Worm (Caenorhabditis elegans): Measurements from ENCODE around the gene fbxl-4.

fbxl-4 gene

ce11 chrX:6588495-6588894 is at the start of gene fbxl-4:
Gene fbxl-4 (plus strand): TSS chrX:6588795.
- TF ChIP-seq ama-1 (optimal IDR thresholded peaks at IDR 0.05) (no peak), tbx-37 (GFP tag; conservative IDR thresholded peaks at IDR 0.05) (no peak), ceh-13 (GFP tag; optimal IDR thresholded peaks at IDR 0.05) (no peak), sea-1 (GFP tag; conservative IDR thresholded peaks at IDR 0.05) (no peak), ceh-36 (tag; optimal IDR thresholded peaks at IDR 0.05) (no peak), hmg-4 (GFP tag; optimal IDR thresholded peaks at IDR 0.05) (no peak), F13C5.2 (tag; optimal IDR thresholded peaks at IDR 0.05) (no peak)

- TF ChIP-seq hnd-1 (tag; optimal IDR thresholded peaks at IDR 0.05) (no peak), sea-1 (GFP tag; conservative IDR thresholded peaks at IDR 0.05) (no peak), aly-1 (tag; optimal IDR thresholded peaks at IDR 0.05) (no peak), ama-1 (optimal IDR thresholded peaks at IDR 0.05) (no peak), F13C5.2 (tag; optimal IDR thresholded peaks at IDR 0.05) (no peak), B0310.2 (tag; optimal IDR thresholded peaks at IDR 0.05) (no peak), ceh-36 (tag; optimal IDR thresholded peaks at IDR 0.05) (no peak), tbx-37 (GFP tag; conservative IDR thresholded peaks at IDR 0.05) (no peak), tra-4 (tag; optimal IDR thresholded peaks at IDR 0.05) (no peak), hmbx-1 (tag; optimal IDR thresholded peaks at IDR 0.05) (no peak), ceh-13 (GFP tag; optimal IDR thresholded peaks at IDR 0.05) (no peak), scrt-1 (GFP tag; IDR thresholded peaks at IDR 0.05) (no peak), hmg-4 (GFP tag; optimal IDR thresholded peaks at IDR 0.05) (no peak), ets-7 (tag; optimal IDR thresholded peaks at IDR 0.05) (no peak), pes-1 (GFP tag; IDR thresholded peaks at IDR 0.05) (no peak), tbx-11 (GFP tag; IDR thresholded peaks at IDR 0.05) (no peak), flt-1 (GFP tag; IDR thresholded peaks at IDR 0.05) (no peak)
These were observed 45.9 kb upstream of the fbxl-4 start, which contains the start of gene T14E8.2 for ce11 chrX:6542692-6543091. Gene T14E8.2 (plus strand): TSS chrX:6542992.

ce11 chrX:6543665-6544064 is 44.9 kb upstream of the fbxl-4 start:
- no peak for TF ChIP-seq aly-1 (tag; optimal IDR thresholded peaks at IDR 0.05)
- no peak for TF ChIP-seq tra-4 (tag; optimal IDR thresholded peaks at IDR 0.05)
- TF ChIP-seq ets-7 (tag; optimal IDR thresholded peaks at IDR 0.05) = no peak
- no peak for TF ChIP-seq B0310.2 (tag; optimal IDR thresholded peaks at IDR 0.05)
- TF ChIP-seq hmbx-1 (tag; optimal IDR thresholded peaks at IDR 0.05) = no peak

DNA sequence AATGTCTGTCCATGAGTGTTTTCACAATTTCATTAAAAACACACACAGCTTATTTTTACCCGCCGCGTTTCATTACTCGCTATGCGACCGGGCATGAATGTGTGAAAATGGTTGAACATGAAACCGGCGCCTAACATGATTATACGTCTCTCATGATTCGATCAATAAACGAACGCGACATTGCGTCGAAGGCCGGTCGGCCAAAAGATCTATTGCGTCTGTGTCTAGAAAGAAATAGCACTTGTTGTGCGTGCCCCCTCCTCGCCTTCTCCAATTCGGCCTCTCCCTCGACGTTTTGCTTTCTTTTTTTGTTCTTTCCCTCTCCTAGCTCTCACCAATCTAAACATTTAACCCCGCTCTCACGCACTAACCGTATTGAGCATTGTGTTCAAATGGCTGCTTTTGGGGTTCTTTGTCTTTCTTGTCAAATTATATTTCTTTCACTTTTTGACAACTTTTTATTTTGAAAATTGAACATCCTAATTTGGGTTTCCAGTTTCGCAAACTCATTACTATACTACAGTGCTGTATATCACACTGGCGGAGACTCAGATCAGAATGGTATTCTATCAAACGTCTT is 37.4 kb upstream of the fbxl-4 start:
- no peak for TF ChIP-seq scrt-1 (GFP tag; IDR thresholded peaks at IDR 0.05)
- no peak for TF ChIP-seq sea-1 (GFP tag; conservative IDR thresholded peaks at IDR 0.05)
- no peak for TF ChIP-seq B0310.2 (tag; optimal IDR thresholded peaks at IDR 0.05)
- no peak for TF ChIP-seq aly-1 (tag; optimal IDR thresholded peaks at IDR 0.05)
- no peak for TF ChIP-seq pes-1 (GFP tag; IDR thresholded peaks at IDR 0.05)
- TF ChIP-seq hmg-4 (GFP tag; optimal IDR thresholded peaks at IDR 0.05) = no peak
- TF ChIP-seq hmbx-1 (tag; optimal IDR thresholded peaks at IDR 0.05) = no peak
- no peak for TF ChIP-seq ceh-13 (GFP tag; optimal IDR thresholded peaks at IDR 0.05)
- TF ChIP-seq tbx-37 (GFP tag; conservative IDR thresholded peaks at IDR 0.05) = no peak
- TF ChIP-seq tbx-11 (GFP tag; IDR thresholded peaks at IDR 0.05) = no peak
- no peak for TF ChIP-seq F13C5.2 (tag; optimal IDR thresholded peaks at IDR 0.05)
- TF ChIP-seq ceh-36 (tag; optimal IDR thresholded peaks at IDR 0.05) = no peak
- TF ChIP-seq ets-7 (tag; optimal IDR thresholded peaks at IDR 0.05) = no peak
- TF ChIP-seq ama-1 (optimal IDR thresholded peaks at IDR 0.05) = no peak
- no peak for TF ChIP-seq hnd-1 (tag; optimal IDR thresholded peaks at IDR 0.05)
- TF ChIP-seq flt-1 (GFP tag; IDR thresholded peaks at IDR 0.05) = no peak
- TF ChIP-seq tra-4 (tag; optimal IDR thresholded peaks at IDR 0.05) = no peak

DNA sequence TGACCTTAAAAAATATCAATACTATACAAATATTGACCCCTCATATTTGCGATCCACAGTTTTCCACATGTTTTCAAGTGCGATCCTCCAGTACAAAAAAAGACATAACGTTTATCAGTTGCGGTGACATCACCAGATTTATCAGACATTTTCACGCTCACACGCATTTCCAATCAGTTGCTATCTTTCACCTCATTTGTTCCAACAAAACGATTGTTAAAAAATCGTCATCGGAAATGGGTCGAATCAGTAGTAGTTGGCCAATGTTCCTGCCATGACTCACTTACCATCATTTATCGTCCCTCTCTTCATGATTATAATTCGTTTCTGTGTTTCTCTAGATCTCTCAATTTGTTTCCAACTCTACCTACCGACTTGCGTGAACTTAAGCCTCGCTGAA is 36.9 kb upstream of the fbxl-4 start:
- TF ChIP-seq scrt-1 (GFP tag; IDR thresholded peaks at IDR 0.05) = no peak
- no peak for TF ChIP-seq ceh-13 (GFP tag; optimal IDR thresholded peaks at IDR 0.05)
- TF ChIP-seq hmg-4 (GFP tag; optimal IDR thresholded peaks at IDR 0.05) = no peak
- TF ChIP-seq aly-1 (tag; optimal IDR thresholded peaks at IDR 0.05) = no peak
- TF ChIP-seq ama-1 (optimal IDR thresholded peaks at IDR 0.05) = no peak
- TF ChIP-seq F13C5.2 (tag; optimal IDR thresholded peaks at IDR 0.05) = no peak
- no peak for TF ChIP-seq ceh-36 (tag; optimal IDR thresholded peaks at IDR 0.05)
- TF ChIP-seq tbx-37 (GFP tag; conservative IDR thresholded peaks at IDR 0.05) = no peak
- TF ChIP-seq pes-1 (GFP tag; IDR thresholded peaks at IDR 0.05) = no peak
- no peak for TF ChIP-seq B0310.2 (tag; optimal IDR thresholded peaks at IDR 0.05)
- TF ChIP-seq sea-1 (GFP tag; conservative IDR thresholded peaks at IDR 0.05) = no peak
- TF ChIP-seq ets-7 (tag; optimal IDR thresholded peaks at IDR 0.05) = no peak
- no peak for TF ChIP-seq flt-1 (GFP tag; IDR thresholded peaks at IDR 0.05)
- no peak for TF ChIP-seq tbx-11 (GFP tag; IDR thresholded peaks at IDR 0.05)
- no peak for TF ChIP-seq hnd-1 (tag; optimal IDR thresholded peaks at IDR 0.05)
- no peak for TF ChIP-seq hmbx-1 (tag; optimal IDR thresholded peaks at IDR 0.05)
- no peak for TF ChIP-seq tra-4 (tag; optimal IDR thresholded peaks at IDR 0.05)

DNA sequence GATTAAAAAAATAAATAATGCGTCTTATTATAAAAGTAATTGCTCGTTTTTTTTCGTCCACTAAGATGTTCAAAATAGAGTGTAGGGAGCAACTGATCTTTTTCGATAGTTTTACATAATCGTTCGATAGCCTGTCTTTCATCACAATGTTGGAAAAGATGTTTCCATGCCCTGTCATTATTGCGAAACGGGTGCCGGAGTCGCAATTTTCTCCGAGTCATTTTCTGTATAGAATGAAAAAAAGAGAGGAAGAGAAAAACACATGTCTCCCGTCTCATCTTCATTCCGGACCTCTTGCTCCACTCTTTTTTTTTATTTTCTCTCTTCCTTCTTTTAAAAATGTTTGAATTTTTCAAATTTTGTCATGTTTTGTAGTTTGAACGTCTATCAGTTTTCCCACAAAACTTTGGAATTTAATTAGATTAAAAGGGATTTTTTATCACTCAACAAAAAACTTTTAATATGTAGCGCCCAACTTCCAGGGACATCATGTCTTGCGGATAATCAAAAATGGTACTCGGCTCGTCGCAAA is 35.7 kb upstream of the fbxl-4 start, which contains the start of gene svh-2:
svh-2 (plus strand) TSS at position 482 of the 532 bp plus-strand sequence.
- TF ChIP-seq pes-1 (GFP tag; IDR thresholded peaks at IDR 0.05) (no peak), tra-4 (tag; optimal IDR thresholded peaks at IDR 0.05) (no peak), scrt-1 (GFP tag; IDR thresholded peaks at IDR 0.05) (no peak), B0310.2 (tag; optimal IDR thresholded peaks at IDR 0.05) (no peak), hmg-4 (GFP tag; optimal IDR thresholded peaks at IDR 0.05) (no peak), tbx-37 (GFP tag; conservative IDR thresholded peaks at IDR 0.05) (no peak), aly-1 (tag; optimal IDR thresholded peaks at IDR 0.05) (no peak), ceh-36 (tag; optimal IDR thresholded peaks at IDR 0.05) (no peak), ama-1 (optimal IDR thresholded peaks at IDR 0.05) (no peak), hnd-1 (tag; optimal IDR thresholded peaks at IDR 0.05) (no peak), ets-7 (tag; optimal IDR thresholded peaks at IDR 0.05) (no peak), ceh-13 (GFP tag; optimal IDR thresholded peaks at IDR 0.05) (no peak)

DNA sequence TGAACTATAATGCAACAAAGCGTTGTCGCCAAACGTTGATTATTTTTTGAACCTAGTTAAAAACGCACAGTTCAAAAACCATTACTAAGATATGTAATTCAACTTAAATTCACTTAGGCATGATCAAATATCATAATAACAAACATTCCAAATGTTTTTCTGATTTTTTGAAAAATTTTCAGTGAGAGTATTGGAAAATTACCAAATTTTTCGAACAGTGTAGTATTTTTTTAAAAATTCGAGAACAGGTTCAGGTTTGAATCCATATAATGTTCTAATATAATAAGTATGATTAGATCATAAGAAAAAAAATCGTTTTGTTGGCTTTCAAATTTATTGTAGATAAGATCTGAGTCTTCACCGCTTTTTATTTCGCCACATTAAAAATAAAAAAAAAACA is 35.0 kb upstream of the fbxl-4 start:
- TF ChIP-seq pes-1 (GFP tag; IDR thresholded peaks at IDR 0.05) = no peak
- no peak for TF ChIP-seq sea-1 (GFP tag; conservative IDR thresholded peaks at IDR 0.05)

Data from whole organism, early embryonic.